Fruit fly (Drosophila melanogaster) whole organism, embryonic: ENCODE measurements around the gene cbt.

ENCODE experiments used
- ATbp ChIP-seq: fragments of 200-800 bp; sonication (Bioruptor generic); optimal IDR thresholded peaks from 2 replicates; lab custom pipeline; 2017; ENCODE audit warnings: missing biosample characterization, mild to moderate bottlenecking, missing genetic modification characterization, missing genetic modification reagents
- B-H2 ChIP-seq: fragments of 200-800 bp; sonication (Bioruptor generic); optimal IDR thresholded peaks from 2 replicates; lab custom pipeline; 2018; ENCODE audit warnings: missing biosample characterization, mild to moderate bottlenecking, missing genetic modification characterization
- CG10565 ChIP-seq: fragments of 200-800 bp; sonication (Bioruptor generic); optimal IDR thresholded peaks from 3 replicates; lab custom pipeline; 2016; ENCODE audit warnings: missing biosample characterization, mild to moderate bottlenecking, missing genetic modification characterization
- CG10654 ChIP-seq: fragments of 200-800 bp; sonication (Bioruptor generic); optimal IDR thresholded peaks from 2 replicates; lab custom pipeline; 2016; ENCODE audit warnings: missing biosample characterization, missing genetic modification characterization
- CG11247 ChIP-seq: fragments of 200-800 bp; sonication (Bioruptor generic); IDR thresholded peaks from 2 replicates; pipeline ENCODE4 v1.3.6; 2022; ENCODE audit warnings: missing biosample characterization, missing genetic modification characterization
- CG11398 ChIP-seq: fragments of 200-800 bp; sonication (Bioruptor generic); optimal IDR thresholded peaks from 2 replicates; lab custom pipeline; 2016; ENCODE audit warnings: missing biosample characterization, missing genetic modification characterization
- CG12236 ChIP-seq: fragments of 200-800 bp; sonication (Bioruptor generic); optimal IDR thresholded peaks from 2 replicates; lab custom pipeline; 2016; ENCODE audit warnings: missing biosample characterization, missing genetic modification characterization
- CG16779 ChIP-seq: fragments of 200-800 bp; sonication (Bioruptor generic); IDR thresholded peaks from 2 replicates; pipeline ENCODE4 v1.3.6; 2022; ENCODE audit warnings: missing biosample characterization, missing genetic modification characterization
- CG17328 ChIP-seq: fragments of 200-800 bp; sonication (Bioruptor generic); IDR thresholded peaks from 2 replicates; pipeline ENCODE4 v1.3.6; 2022; ENCODE audit warnings: missing biosample characterization, missing genetic modification characterization
- CG1832 ChIP-seq: fragments of 200-800 bp; sonication (Bioruptor generic); optimal IDR thresholded peaks from 2 replicates; lab custom pipeline; 2017; ENCODE audit warnings: missing biosample characterization, mild to moderate bottlenecking, missing genetic modification characterization, inconsistent platforms
- CG18476 ChIP-seq: fragments of 200-800 bp; sonication (Bioruptor generic); optimal IDR thresholded peaks from 2 replicates; lab custom pipeline; 2016; ENCODE audit warnings: missing biosample characterization, mild to moderate bottlenecking, missing genetic modification characterization
- CG2129 ChIP-seq: fragments of 200-800 bp; sonication (Bioruptor generic); IDR thresholded peaks from 2 replicates; pipeline ENCODE4 v1.3.6; 2022; ENCODE audit warnings: missing biosample characterization, missing genetic modification characterization; ENCODE audit not compliant: partially characterized antibody
- CG2678 ChIP-seq: fragments of 200-800 bp; sonication (Bioruptor generic); optimal IDR thresholded peaks from 3 replicates; lab custom pipeline; 2019; ENCODE audit warnings: missing biosample characterization, mild to moderate bottlenecking, missing genetic modification characterization, moderate library complexity
- CG33213 ChIP-seq: fragments of 200-800 bp; sonication (Bioruptor generic); optimal IDR thresholded peaks from 3 replicates; lab custom pipeline; 2016; ENCODE audit warnings: missing biosample characterization, missing genetic modification characterization
- CG3407 ChIP-seq: fragments of 200-800 bp; sonication (Bioruptor generic); optimal IDR thresholded peaks from 2 replicates; lab custom pipeline; 2018; ENCODE audit warnings: missing biosample characterization, mild to moderate bottlenecking, missing genetic modification characterization
- CG3995 ChIP-seq: fragments of 200-800 bp; sonication (Bioruptor generic); optimal IDR thresholded peaks from 3 replicates; lab custom pipeline; 2016; ENCODE audit warnings: missing biosample characterization, missing genetic modification characterization
- CG4424 ChIP-seq: fragments of 200-800 bp; sonication (Bioruptor generic); optimal IDR thresholded peaks from 3 replicates; lab custom pipeline; 2016; ENCODE audit warnings: missing biosample characterization, missing genetic modification characterization
- CG9437 ChIP-seq: fragments of 200-800 bp; sonication (Bioruptor generic); optimal IDR thresholded peaks from 2 replicates; lab custom pipeline; 2018; ENCODE audit warnings: missing biosample characterization, mild to moderate bottlenecking, missing genetic modification characterization
- CG9727 ChIP-seq: fragments of 200-800 bp; sonication (Bioruptor generic); optimal IDR thresholded peaks from 3 replicates; lab custom pipeline; 2017; ENCODE audit warnings: missing biosample characterization, mild to moderate bottlenecking, missing genetic modification characterization
- Camta ChIP-seq: fragments of 200-800 bp; sonication (Bioruptor generic); optimal IDR thresholded peaks from 2 replicates; lab custom pipeline; 2016; ENCODE audit warnings: missing biosample characterization, missing genetic modification characterization
- CkIIα-i1 ChIP-seq: fragments of 200-800 bp; sonication (Bioruptor generic); IDR thresholded peaks from 2 replicates; pipeline ENCODE4 v1.3.6; 2022; ENCODE audit warnings: missing biosample characterization, missing genetic modification characterization
- D19B ChIP-seq: fragments of 200-800 bp; sonication (Bioruptor generic); optimal IDR thresholded peaks from 2 replicates; lab custom pipeline; 2017; ENCODE audit warnings: missing biosample characterization, mild to moderate bottlenecking, missing genetic modification characterization
- Dref ChIP-seq: fragments of 200-800 bp; sonication (Bioruptor generic); IDR thresholded peaks from 2 replicates; pipeline ENCODE4 v1.3.6; 2022; ENCODE audit warnings: missing biosample characterization, missing genetic modification characterization
- HLH54F ChIP-seq: fragments of 200-800 bp; sonication (Bioruptor generic); optimal IDR thresholded peaks from 3 replicates; lab custom pipeline; 2016; ENCODE audit warnings: missing biosample characterization, missing genetic modification characterization
- HLHmδ ChIP-seq: fragments of 200-800 bp; sonication (Bioruptor generic); optimal IDR thresholded peaks from 2 replicates; lab custom pipeline; 2018; ENCODE audit warnings: missing biosample characterization, mild to moderate bottlenecking, missing genetic modification characterization, moderate library complexity
- Hand ChIP-seq: fragments of 200-800 bp; sonication (Bioruptor generic); optimal IDR thresholded peaks from 2 replicates; lab custom pipeline; 2017; ENCODE audit warnings: mild to moderate bottlenecking, missing biosample characterization, missing genetic modification reagents, missing genetic modification characterization
- MESR4 ChIP-seq: fragments of 200-800 bp; sonication (Bioruptor generic); optimal IDR thresholded peaks from 2 replicates; lab custom pipeline; 2018; ENCODE audit warnings: missing biosample characterization, mild to moderate bottlenecking, missing genetic modification characterization, moderate library complexity
- Neu2 ChIP-seq: fragments of 200-800 bp; sonication (Bioruptor generic); optimal IDR thresholded peaks from 3 replicates; lab custom pipeline; 2016; ENCODE audit warnings: missing biosample characterization, missing genetic modification characterization, borderline replicate concordance
- Nf-YB ChIP-seq: fragments of 200-800 bp; sonication (Bioruptor generic); optimal IDR thresholded peaks from 3 replicates; lab custom pipeline; 2019; ENCODE audit warnings: missing biosample characterization, mild to moderate bottlenecking, missing genetic modification characterization, moderate library complexity
- Oli ChIP-seq: fragments of 200-800 bp; sonication (Bioruptor generic); optimal IDR thresholded peaks from 2 replicates; lab custom pipeline; 2018; ENCODE audit warnings: missing biosample characterization, mild to moderate bottlenecking, missing genetic modification characterization, moderate library complexity
- Opbp ChIP-seq: fragments of 200-800 bp; sonication (Bioruptor generic); IDR thresholded peaks from 3 replicates; pipeline ENCODE4 v1.3.6; 2022; ENCODE audit warnings: missing biosample characterization, missing genetic modification characterization; ENCODE audit not compliant: partially characterized antibody
- PHDP ChIP-seq: fragments of 200-800 bp; sonication (Bioruptor generic); optimal IDR thresholded peaks from 3 replicates; lab custom pipeline; 2018; ENCODE audit warnings: missing biosample characterization, mild to moderate bottlenecking, missing genetic modification characterization, moderate library complexity
- Side ChIP-seq: fragments of 200-800 bp; sonication (Bioruptor generic); optimal IDR thresholded peaks from 2 replicates; lab custom pipeline; 2016; ENCODE audit warnings: missing biosample characterization, missing genetic modification characterization
- abd-A ChIP-seq: fragments of 200-800 bp; sonication (Bioruptor generic); optimal IDR thresholded peaks from 3 replicates; lab custom pipeline; 2019; ENCODE audit warnings: missing biosample characterization, mild to moderate bottlenecking, missing genetic modification characterization, moderate library complexity
- bowl ChIP-seq: fragments of 200-800 bp; sonication (Bioruptor generic); IDR thresholded peaks from 2 replicates; pipeline ENCODE4 v1.3.6; 2022; ENCODE audit warnings: missing biosample characterization, missing genetic modification characterization
- cato ChIP-seq: fragments of 200-800 bp; sonication (Bioruptor generic); optimal IDR thresholded peaks from 2 replicates; lab custom pipeline; 2016; ENCODE audit warnings: missing biosample characterization, missing genetic modification characterization, borderline replicate concordance
- da ChIP-seq: fragments of 200-800 bp; sonication (Bioruptor generic); optimal IDR thresholded peaks from 2 replicates; lab custom pipeline; 2016; ENCODE audit warnings: missing biosample characterization, missing genetic modification characterization
- dmrt11E ChIP-seq: fragments of 200-800 bp; sonication (Bioruptor generic); optimal IDR thresholded peaks from 3 replicates; lab custom pipeline; 2018; ENCODE audit warnings: missing biosample characterization, mild to moderate bottlenecking, missing genetic modification characterization, moderate library complexity
- dysf ChIP-seq: fragments of 200-800 bp; sonication (Bioruptor generic); IDR thresholded peaks from 3 replicates; pipeline ENCODE4 v1.3.6; 2022; ENCODE audit warnings: missing biosample characterization, missing genetic modification characterization
- fd102C ChIP-seq: fragments of 200-800 bp; sonication (Bioruptor generic); optimal IDR thresholded peaks from 2 replicates; lab custom pipeline; 2018; ENCODE audit warnings: missing biosample characterization, mild to moderate bottlenecking, missing genetic modification characterization, moderate library complexity
- grau ChIP-seq: fragments of 200-800 bp; optimal IDR thresholded peaks from 3 replicates; lab custom pipeline; 2019; ENCODE audit warnings: missing biosample characterization, mild to moderate bottlenecking, missing genetic modification characterization, moderate library complexity
- knrl ChIP-seq: fragments of 200-800 bp; sonication (Bioruptor generic); IDR thresholded peaks from 3 replicates; pipeline ENCODE4 v1.3.6; 2022; ENCODE audit warnings: missing biosample characterization, missing genetic modification characterization; ENCODE audit not compliant: partially characterized antibody
- nerfin-1 ChIP-seq: fragments of 200-800 bp; sonication (Bioruptor generic); optimal IDR thresholded peaks from 3 replicates; lab custom pipeline; 2019; ENCODE audit warnings: missing biosample characterization, mild to moderate bottlenecking, missing genetic modification characterization, moderate library complexity
- odd ChIP-seq: fragments of 200-800 bp; sonication (Bioruptor generic); optimal IDR thresholded peaks from 2 replicates; lab custom pipeline; 2017; ENCODE audit warnings: missing biosample characterization, mild to moderate bottlenecking, missing genetic modification characterization
- sug ChIP-seq: fragments of 200-800 bp; optimal IDR thresholded peaks from 2 replicates; lab custom pipeline; 2019; ENCODE audit warnings: missing biosample characterization, mild to moderate bottlenecking, missing genetic modification characterization, moderate library complexity
- tap ChIP-seq: fragments of 200-800 bp; optimal IDR thresholded peaks from 3 replicates; lab custom pipeline; 2019; ENCODE audit warnings: missing biosample characterization, mild to moderate bottlenecking, missing genetic modification characterization, moderate library complexity
- unc-4 ChIP-seq: fragments of 200-800 bp; sonication (Bioruptor generic); IDR thresholded peaks from 2 replicates; pipeline ENCODE4 v1.3.6; 2022; ENCODE audit warnings: missing biosample characterization, missing genetic modification characterization; ENCODE audit not compliant: partially characterized antibody
- zen2 ChIP-seq: fragments of 200-800 bp; sonication (Bioruptor generic); IDR thresholded peaks from 3 replicates; pipeline ENCODE4 v1.3.6; 2022; ENCODE audit warnings: missing biosample characterization, missing genetic modification characterization; ENCODE audit not compliant: partially characterized antibody
- zf30C ChIP-seq: fragments of 200-800 bp; sonication (Bioruptor generic); optimal IDR thresholded peaks from 3 replicates; lab custom pipeline; 2018; ENCODE audit warnings: missing biosample characterization, mild to moderate bottlenecking, missing genetic modification characterization

Gene cbt

dm6 chr2L:478749-479482 lies 572 bp downstream of the cbt start (continued):
- no peak for TF ChIP-seq CG12236 (GFP tag; lab: Kevin White, UChicago)
- TF ChIP-seq CG2129 (GFP tag; lab: Robert Waterston, UW) = no peak
- peak; percentile 8 for TF ChIP-seq ATbp (GFP tag; lab: Kevin White, UChicago)
- TF ChIP-seq CG4424 (GFP tag; lab: Kevin White, UChicago) = peak; percentile 3
- peak; percentile 96 for TF ChIP-seq CG1832 (GFP tag; lab: Kevin White, UChicago)
- TF ChIP-seq CG11398 = peak; percentile 61
- peak; percentile 96 for TF ChIP-seq abd-A (tag; lab: Kevin White, UChicago)
- TF ChIP-seq CG3407 (GFP tag; lab: Kevin White, UChicago) = no peak
- no peak for TF ChIP-seq Camta (GFP tag; lab: Kevin White, UChicago)
- TF ChIP-seq tap (tag; lab: Kevin White, UChicago) = no peak
- peak; percentile 39 for TF ChIP-seq Hand (GFP tag; lab: Kevin White, UChicago)
- peak; percentile 25 for TF ChIP-seq grau (tag; lab: Kevin White, UChicago)
- TF ChIP-seq PHDP (tag; lab: Kevin White, UChicago) = peak; percentile 47
- peak; percentile 54 for TF ChIP-seq Side (GFP tag; lab: Kevin White, UChicago)
- TF ChIP-seq Neu2 (GFP tag; lab: Kevin White, UChicago) = peak; percentile 18
- TF ChIP-seq Opbp (GFP tag; lab: Robert Waterston, UW) = no peak
- TF ChIP-seq cato (GFP tag; lab: Kevin White, UChicago) = no peak
- peak; percentile 12 for TF ChIP-seq nerfin-1 (tag; lab: Kevin White, UChicago)
- no peak for TF ChIP-seq D19B (GFP tag; lab: Kevin White, UChicago)
- TF ChIP-seq odd (GFP tag; lab: Kevin White, UChicago) = peak; percentile 15
- TF ChIP-seq sug (tag; lab: Kevin White, UChicago) = peak; percentile 58
- no peak for TF ChIP-seq CG11247 (GFP tag; lab: Robert Waterston, UW)
- TF ChIP-seq CG10654 = no peak
- no peak for TF ChIP-seq dysf (GFP tag; lab: Robert Waterston, UW)
- no peak for TF ChIP-seq CG10565 (GFP tag; lab: Kevin White, UChicago)
- TF ChIP-seq bowl (GFP tag; lab: Robert Waterston, UW) = no peak
- TF ChIP-seq da (GFP tag; lab: Kevin White, UChicago) = peak; percentile 55
- no peak for TF ChIP-seq CG33213 (GFP tag; lab: Kevin White, UChicago)
- no peak for TF ChIP-seq MESR4 (GFP tag; lab: Kevin White, UChicago)
- TF ChIP-seq CG16779 (GFP tag; lab: Robert Waterston, UW) = no peak
- TF ChIP-seq knrl (GFP tag; lab: Robert Waterston, UW) = no peak
- peak; percentile 96 for TF ChIP-seq CG18476
- TF ChIP-seq Dref (GFP tag; lab: Robert Waterston, UW) = no peak
- no peak for TF ChIP-seq zen2 (GFP tag; lab: Robert Waterston, UW)
- TF ChIP-seq CG2678 = peak; percentile 51
- TF ChIP-seq zf30C = no peak
- no peak for TF ChIP-seq CG3995
- TF ChIP-seq Nf-YB = peak; percentile 34
- no peak for TF ChIP-seq unc-4 (GFP tag; lab: Robert Waterston, UW)
- TF ChIP-seq Oli (tag; lab: Kevin White, UChicago) = no peak
- no peak for TF ChIP-seq dmrt11E
- no peak for TF ChIP-seq CG9437 (GFP tag; lab: Kevin White, UChicago)
- TF ChIP-seq HLH54F (GFP tag; lab: Kevin White, UChicago) = no peak
- peak; percentile 49 for TF ChIP-seq HLHmδ (GFP tag; lab: Kevin White, UChicago)
- TF ChIP-seq CkIIα-i1 = no peak
- TF ChIP-seq CG9727 (GFP tag; lab: Kevin White, UChicago) = peak; percentile 11
- peak; percentile 56 for TF ChIP-seq B-H2 (GFP tag; lab: Kevin White, UChicago)
- no peak for TF ChIP-seq fd102C
- no peak for TF ChIP-seq CG17328 (GFP tag; lab: Robert Waterston, UW)
